Fruit fly (Drosophila melanogaster) whole organism, prepupa: ENCODE data around the gene Cap-H2.

Experiments
- Blimp-1 ChIP-seq: fragments of 200-800 bp; sonication (Bioruptor generic); optimal IDR thresholded peaks from 3 replicates; lab custom pipeline; 2017; ENCODE audit warnings: missing biosample characterization, missing genetic modification characterization, mild to moderate bottlenecking, moderate library complexity, missing genetic modification reagents
- CG11294 ChIP-seq: fragments of 200-800 bp; sonication (Bioruptor generic); IDR thresholded peaks from 2 replicates; pipeline ENCODE4 v1.3.6; 2022; ENCODE audit warnings: missing biosample characterization, missing genetic modification characterization
- CG11762 ChIP-seq: fragments of 200-800 bp; sonication (Bioruptor generic); optimal IDR thresholded peaks from 3 replicates; lab custom pipeline; 2016; ENCODE audit warnings: missing biosample characterization, missing genetic modification characterization; ENCODE audit not compliant: insufficient read depth
- CG11902 ChIP-seq: fragments of 200-800 bp; sonication (Bioruptor generic); optimal IDR thresholded peaks from 3 replicates; lab custom pipeline; 2016; ENCODE audit warnings: missing biosample characterization, missing genetic modification characterization
- CG15336 ChIP-seq: fragments of 200-800 bp; sonication (Bioruptor generic); IDR thresholded peaks from 2 replicates; pipeline ENCODE4 v1.3.6; 2022; ENCODE audit warnings: missing biosample characterization, missing genetic modification characterization
- CG1621 ChIP-seq: fragments of 200-800 bp; sonication (Bioruptor generic); optimal IDR thresholded peaks from 3 replicates; lab custom pipeline; 2018; ENCODE audit warnings: missing biosample characterization, mild to moderate bottlenecking, missing genetic modification characterization
- CG16779 ChIP-seq: fragments of 200-800 bp; sonication (Bioruptor generic); optimal IDR thresholded peaks from 3 replicates; lab custom pipeline; 2017; ENCODE audit warnings: missing biosample characterization, mild to moderate bottlenecking, missing genetic modification characterization
- CG3032 ChIP-seq: fragments of 200-800 bp; optimal IDR thresholded peaks from 2 replicates; lab custom pipeline; 2019; ENCODE audit warnings: missing biosample characterization, mild to moderate bottlenecking, missing genetic modification characterization, moderate library complexity
- CG31627 ChIP-seq: fragments of 200-800 bp; sonication (Bioruptor generic); optimal IDR thresholded peaks from 3 replicates; lab custom pipeline; 2016; ENCODE audit warnings: missing biosample characterization, missing genetic modification characterization
- CG32006 ChIP-seq: fragments of 200-800 bp; sonication (Bioruptor generic); optimal IDR thresholded peaks from 3 replicates; lab custom pipeline; 2017; ENCODE audit warnings: missing biosample characterization, mild to moderate bottlenecking, missing genetic modification characterization
- CG34406 ChIP-seq: fragments of 200-800 bp; sonication (Bioruptor generic); optimal IDR thresholded peaks from 3 replicates; lab custom pipeline; 2016; ENCODE audit warnings: missing biosample characterization, missing genetic modification characterization
- CG3919 ChIP-seq: fragments of 200-800 bp; sonication (Bioruptor generic); optimal IDR thresholded peaks from 3 replicates; lab custom pipeline; 2016; ENCODE audit warnings: missing biosample characterization, missing genetic modification characterization
- CG4318 ChIP-seq: fragments of 200-800 bp; sonication (Bioruptor generic); optimal IDR thresholded peaks from 3 replicates; lab custom pipeline; 2017; ENCODE audit warnings: missing biosample characterization, mild to moderate bottlenecking, missing genetic modification characterization
- CG6163 ChIP-seq: fragments of 200-800 bp; sonication (Bioruptor generic); IDR thresholded peaks from 3 replicates; pipeline ENCODE4 v1.3.6; 2022; ENCODE audit warnings: missing biosample characterization, missing genetic modification characterization
- CG6276 ChIP-seq: fragments of 200-800 bp; sonication (Bioruptor generic); optimal IDR thresholded peaks from 2 replicates; lab custom pipeline; 2017; ENCODE audit warnings: missing biosample characterization, mild to moderate bottlenecking, missing genetic modification characterization
- CG6792 ChIP-seq: fragments of 200-800 bp; sonication (Bioruptor generic); optimal IDR thresholded peaks from 3 replicates; lab custom pipeline; 2016; ENCODE audit warnings: missing biosample characterization, missing genetic modification characterization
- CG6808 ChIP-seq: fragments of 200-800 bp; sonication (Bioruptor generic); optimal IDR thresholded peaks from 3 replicates; lab custom pipeline; 2017; ENCODE audit warnings: missing biosample characterization, missing genetic modification characterization, mild to moderate bottlenecking, moderate library complexity, missing genetic modification reagents
- CG6854 ChIP-seq: fragments of 200-800 bp; sonication (Bioruptor generic); optimal IDR thresholded peaks from 2 replicates; lab custom pipeline; 2017; ENCODE audit warnings: missing biosample characterization, mild to moderate bottlenecking, missing genetic modification characterization
- CG8119 ChIP-seq: fragments of 200-800 bp; sonication (Bioruptor generic); IDR thresholded peaks from 3 replicates; pipeline ENCODE4 v1.3.6; 2022; ENCODE audit warnings: missing biosample characterization, missing genetic modification characterization
- CG8319 ChIP-seq: fragments of 200-800 bp; sonication (Bioruptor generic); optimal IDR thresholded peaks from 3 replicates; lab custom pipeline; 2016; ENCODE audit warnings: missing biosample characterization, missing genetic modification characterization
- CG8632 ChIP-seq: fragments of 200-800 bp; sonication (Bioruptor generic); optimal IDR thresholded peaks from 3 replicates; lab custom pipeline; 2016; ENCODE audit warnings: missing biosample characterization, missing genetic modification characterization
- CG9139 ChIP-seq: fragments of 200-800 bp; sonication (Bioruptor generic); optimal IDR thresholded peaks from 3 replicates; lab custom pipeline; 2017; ENCODE audit warnings: missing biosample characterization, mild to moderate bottlenecking, missing genetic modification characterization
- Eip78C ChIP-seq: fragments of 200-800 bp; sonication (Bioruptor generic); peaks from one replicate; lab custom pipeline; 2016; ENCODE audit warnings: missing biosample characterization, missing genetic modification characterization
- Eip93F ChIP-seq: fragments of 200-800 bp; sonication (Bioruptor generic); optimal IDR thresholded peaks from 2 replicates; lab custom pipeline; 2016; ENCODE audit warnings: missing biosample characterization, mild to moderate bottlenecking, missing genetic modification characterization
- Ets21C ChIP-seq: fragments of 200-800 bp; sonication (Bioruptor generic); optimal IDR thresholded peaks from 3 replicates; lab custom pipeline; 2016; ENCODE audit warnings: missing biosample characterization, missing genetic modification characterization
- Ets96B ChIP-seq: fragments of 200-800 bp; optimal IDR thresholded peaks from 2 replicates; lab custom pipeline; 2019; ENCODE audit warnings: missing biosample characterization, mild to moderate bottlenecking, missing genetic modification characterization, moderate library complexity
- Gug ChIP-seq: fragments of 200-800 bp; sonication (Bioruptor generic); IDR thresholded peaks from 2 replicates; pipeline ENCODE4 v1.3.6; 2022; ENCODE audit warnings: missing biosample characterization, missing genetic modification characterization
- Hr38 ChIP-seq: sonication (Bioruptor generic); optimal IDR thresholded peaks from 2 replicates; lab custom pipeline; 2016; ENCODE audit warnings: missing biosample characterization, missing genetic modification characterization
- Hr39 ChIP-seq: fragments of 200-800 bp; sonication (Bioruptor generic); optimal IDR thresholded peaks from 2 replicates; lab custom pipeline; 2016; ENCODE audit warnings: missing biosample characterization, missing genetic modification characterization
- Hr4 ChIP-seq: fragments of 200-800 bp; sonication (Bioruptor generic); optimal IDR thresholded peaks from 3 replicates; lab custom pipeline; 2016; ENCODE audit warnings: missing biosample characterization, missing genetic modification characterization
- Lpt ChIP-seq: fragments of 200-800 bp; sonication (Bioruptor generic); optimal IDR thresholded peaks from 3 replicates; lab custom pipeline; 2016; ENCODE audit warnings: missing biosample characterization, missing genetic modification characterization
- Met ChIP-seq: fragments of 200-800 bp; sonication (Bioruptor generic); optimal IDR thresholded peaks from 3 replicates; lab custom pipeline; 2016; ENCODE audit warnings: missing biosample characterization, missing genetic modification characterization
- OdsH ChIP-seq: fragments of 200-800 bp; sonication (Bioruptor generic); optimal IDR thresholded peaks from 3 replicates; lab custom pipeline; 2016; ENCODE audit warnings: missing biosample characterization, missing genetic modification characterization
- Smox ChIP-seq: fragments of 200-800 bp; sonication (Bioruptor generic); optimal IDR thresholded peaks from 3 replicates; lab custom pipeline; 2016; ENCODE audit warnings: missing biosample characterization, missing genetic modification characterization
- Sox102F ChIP-seq: fragments of 200-800 bp; sonication (Bioruptor generic); optimal IDR thresholded peaks from 2 replicates; lab custom pipeline; 2016; ENCODE audit warnings: missing biosample characterization, mild to moderate bottlenecking, missing genetic modification characterization
- Sox15 ChIP-seq: fragments of 200-800 bp; sonication (Bioruptor generic); optimal IDR thresholded peaks from 3 replicates; lab custom pipeline; 2016; ENCODE audit warnings: missing biosample characterization, missing genetic modification characterization
- achi ChIP-seq: fragments of 200-800 bp; sonication (Bioruptor generic); optimal IDR thresholded peaks from 3 replicates; lab custom pipeline; 2016; ENCODE audit warnings: missing biosample characterization, missing genetic modification characterization
- acj6 ChIP-seq: fragments of 200-800 bp; sonication (Bioruptor generic); optimal IDR thresholded peaks from 3 replicates; lab custom pipeline; 2016; ENCODE audit warnings: missing biosample characterization, missing genetic modification characterization
- cyc ChIP-seq: fragments of 200-800 bp; sonication (Bioruptor generic); optimal IDR thresholded peaks from 3 replicates; lab custom pipeline; 2016; ENCODE audit warnings: missing biosample characterization, missing genetic modification characterization
- dac ChIP-seq: fragments of 200-800 bp; sonication (Bioruptor generic); optimal IDR thresholded peaks from 2 replicates; lab custom pipeline; 2017; ENCODE audit warnings: missing biosample characterization, mild to moderate bottlenecking, missing genetic modification characterization
- eg ChIP-seq: fragments of 200-800 bp; sonication (Bioruptor generic); IDR thresholded peaks from 3 replicates; pipeline ENCODE4 v1.3.6; 2022; ENCODE audit warnings: missing biosample characterization, missing genetic modification characterization
- esn ChIP-seq: fragments of 200-800 bp; sonication (Bioruptor generic); optimal IDR thresholded peaks from 2 replicates; lab custom pipeline; 2016; ENCODE audit warnings: missing biosample characterization, mild to moderate bottlenecking, missing genetic modification characterization, moderate library complexity
- fd59A ChIP-seq: fragments of 200-800 bp; sonication (Bioruptor generic); optimal IDR thresholded peaks from 2 replicates; lab custom pipeline; 2017; ENCODE audit warnings: missing biosample characterization, mild to moderate bottlenecking, missing genetic modification characterization, missing genetic modification reagents
- fd85E ChIP-seq: fragments of 200-800 bp; sonication (Bioruptor generic); optimal IDR thresholded peaks from 3 replicates; lab custom pipeline; 2016; ENCODE audit warnings: missing biosample characterization, missing genetic modification characterization
- fkh ChIP-seq: fragments of 200-800 bp; sonication (Bioruptor generic); optimal IDR thresholded peaks from 3 replicates; lab custom pipeline; 2017; ENCODE audit warnings: missing biosample characterization, mild to moderate bottlenecking, missing genetic modification characterization, moderate library complexity
- lz ChIP-seq: fragments of 200-800 bp; sonication (Bioruptor generic); optimal IDR thresholded peaks from 3 replicates; lab custom pipeline; 2016; ENCODE audit warnings: missing biosample characterization, missing genetic modification characterization
- pdm3 ChIP-seq: fragments of 200-800 bp; sonication (Bioruptor generic); optimal IDR thresholded peaks from 3 replicates; lab custom pipeline; 2016; ENCODE audit warnings: missing biosample characterization, missing genetic modification characterization
- salr ChIP-seq, 2 experiments: fragments of 200-800 bp; sonication (Bioruptor generic); optimal IDR thresholded peaks; 3 replicates each; lab custom pipeline; 2016 to 2018; ENCODE audit warnings: missing biosample characterization in 2 of 2, missing genetic modification characterization in 2 of 2, mild to moderate bottlenecking in 1 of 2
- ss ChIP-seq, 2 experiments: fragments of 200-800 bp; sonication (Bioruptor generic); optimal IDR thresholded peaks; 2 replicates in 1 of 2; 3 replicates in 1 of 2; lab custom pipeline; 2017 to 2018; ENCODE audit warnings: mild to moderate bottlenecking in 2 of 2, missing biosample characterization in 2 of 2, missing genetic modification characterization in 2 of 2, moderate library complexity in 1 of 2
- svp ChIP-seq: fragments of 200-800 bp; sonication (Bioruptor generic); peaks from one replicate; lab custom pipeline; 2016; ENCODE audit warnings: missing biosample characterization, missing genetic modification characterization
- topi ChIP-seq: fragments of 200-800 bp; sonication (Bioruptor generic); optimal IDR thresholded peaks from 3 replicates; lab custom pipeline; 2016; ENCODE audit warnings: missing biosample characterization, missing genetic modification characterization

The Cap-H2 gene

DNA sequence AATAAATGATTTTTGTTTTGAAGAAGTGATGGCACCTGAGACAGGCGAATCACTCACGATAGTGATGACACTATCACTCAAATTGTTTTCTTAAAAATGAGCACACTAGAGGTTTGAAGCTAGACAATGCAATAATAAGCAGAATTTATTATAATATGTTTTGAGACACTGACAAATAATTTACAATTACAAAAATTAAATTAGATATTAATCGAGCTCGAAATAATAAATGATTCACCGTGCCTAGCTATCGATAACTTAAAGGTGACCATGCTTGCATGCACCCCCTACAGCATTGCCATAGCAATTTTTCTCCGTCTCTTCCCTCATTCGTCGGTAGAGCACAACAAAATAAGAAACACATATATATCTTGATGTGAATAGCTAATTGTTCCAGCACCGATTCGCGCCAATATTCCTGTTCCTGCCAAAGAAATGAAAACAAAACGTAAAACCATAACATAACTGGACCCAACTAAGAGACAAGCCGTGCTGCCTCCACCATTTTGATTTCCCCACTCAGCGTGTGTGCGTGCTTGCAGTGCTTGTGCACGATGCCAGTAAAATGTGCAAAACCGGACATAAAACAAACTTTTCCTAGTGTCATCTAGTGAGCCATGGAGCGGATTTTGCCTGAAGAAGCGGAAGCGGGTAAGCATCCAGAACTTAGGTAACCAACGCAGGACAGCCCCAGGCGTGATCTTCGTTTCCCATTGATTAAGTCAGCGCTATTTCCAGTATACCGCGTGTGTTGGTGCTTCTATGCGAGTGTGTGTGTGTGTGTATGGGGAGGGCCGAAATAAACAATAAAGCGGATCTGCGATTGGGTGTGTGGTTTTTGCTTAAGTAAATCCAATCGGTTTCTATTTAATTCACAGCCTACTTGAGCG, at the start of gene Cap-H2, which contains the start of gene MED7:
Gene Cap-H2 (plus strand): TSS at position 345 of the 890 bp plus-strand sequence.
Gene MED7 (minus strand): TSS at position 67 of the 890 bp plus-strand sequence.
- TF ChIP-seq CG3919 (GFP tag; lab: Kevin White, UChicago): no peak
- peak; percentile 80 for TF ChIP-seq esn (GFP tag; lab: Kevin White, UChicago)
- no peak for TF ChIP-seq svp
- no peak for TF ChIP-seq CG4318 (GFP tag; lab: Kevin White, UChicago)
- TF ChIP-seq CG31627: peak; percentile 82
- no peak for TF ChIP-seq CG6792 (GFP tag; lab: Kevin White, UChicago)
- no peak for TF ChIP-seq CG16779
- TF ChIP-seq fd85E: no peak
- TF ChIP-seq CG3032: no peak
- peak; percentile 78 for TF ChIP-seq Hr4
- peak; percentile 94 for TF ChIP-seq Eip78C (GFP tag; lab: Kevin White, UChicago)
- no peak for TF ChIP-seq salr (GFP tag; optimal IDR thresholded peaks at IDR 0.05; lab: Kevin White, UChicago)
- TF ChIP-seq lz (GFP tag; lab: Kevin White, UChicago): peak; percentile 81
- TF ChIP-seq Met (GFP tag; lab: Kevin White, UChicago): no peak
- peak; percentile 70 for TF ChIP-seq Ets21C
- TF ChIP-seq Lpt (GFP tag; lab: Kevin White, UChicago): peak; percentile 59
- peak; percentile 33 for TF ChIP-seq CG11762 (GFP tag; lab: Kevin White, UChicago)
- no peak for TF ChIP-seq dac (GFP tag; lab: Kevin White, UChicago)
- no peak for TF ChIP-seq CG1621 (tag; lab: Kevin White, UChicago)
- peak; percentile 73 for TF ChIP-seq CG6163 (GFP tag; lab: Robert Waterston, UW)
- no peak for TF ChIP-seq fd59A (GFP tag; lab: Kevin White, UChicago)
- peak; percentile 65 for TF ChIP-seq Gug (GFP tag; lab: Robert Waterston, UW)
- TF ChIP-seq Blimp-1 (GFP tag; lab: Kevin White, UChicago): no peak
- no peak for TF ChIP-seq Hr38
- no peak for TF ChIP-seq ss (GFP tag; optimal IDR thresholded peaks at IDR 0.05; lab: Kevin White, UChicago)
- no peak for TF ChIP-seq CG9139 (GFP tag; lab: Kevin White, UChicago)
- peak; percentile 60 for TF ChIP-seq Ets96B (tag; lab: Kevin White, UChicago)
- peak; percentile 61 for TF ChIP-seq CG11294
- peak; percentile 58 for TF ChIP-seq achi (GFP tag; lab: Kevin White, UChicago)
- TF ChIP-seq fkh: no peak
- TF ChIP-seq Sox102F: peak; percentile 66
- TF ChIP-seq CG6276 (GFP tag; lab: Kevin White, UChicago): no peak
- no peak for TF ChIP-seq CG32006 (GFP tag; lab: Kevin White, UChicago)
- TF ChIP-seq CG34406 (GFP tag; lab: Kevin White, UChicago): peak; percentile 50
- peak; percentile 76 for TF ChIP-seq OdsH (GFP tag; lab: Kevin White, UChicago)
- no peak for TF ChIP-seq CG6854 (GFP tag; lab: Kevin White, UChicago)
- peak; percentile 63 for TF ChIP-seq CG11902 (GFP tag; lab: Kevin White, UChicago)
- TF ChIP-seq Eip93F (GFP tag; lab: Kevin White, UChicago): no peak
- peak; percentile 77 for TF ChIP-seq cyc (GFP tag; lab: Kevin White, UChicago)
- peak; percentile 76 for TF ChIP-seq pdm3 (GFP tag; lab: Kevin White, UChicago)
- TF ChIP-seq CG15336 (GFP tag; lab: Robert Waterston, UW): no peak
- no peak for TF ChIP-seq CG6808 (GFP tag; lab: Kevin White, UChicago)
- TF ChIP-seq eg (GFP tag; lab: Robert Waterston, UW): peak; percentile 61; the same call in 1 of the 3 replicates
- peak; percentile 62 for TF ChIP-seq Sox15 (GFP tag; lab: Kevin White, UChicago)
- peak; percentile 44; the same call in 1 of the 3 replicates for TF ChIP-seq CG8119
- peak; percentile 79 for TF ChIP-seq acj6 (GFP tag; lab: Kevin White, UChicago)
- TF ChIP-seq Smox (GFP tag; lab: Kevin White, UChicago): peak; percentile 80
- TF ChIP-seq Hr39 (GFP tag; lab: Kevin White, UChicago): peak; percentile 80
- TF ChIP-seq topi (GFP tag; lab: Kevin White, UChicago): peak; percentile 83
- TF ChIP-seq CG8632 (GFP tag; lab: Kevin White, UChicago): no peak
- TF ChIP-seq CG8319 (GFP tag; lab: Kevin White, UChicago): no peak
